Fruit fly (Drosophila melanogaster) whole organism, wandering third instar larva: ENCODE measurements around the gene CG2493.

Experiments
- Abd-B ChIP-seq: fragments of >200 bp; optimal IDR thresholded peaks from 2 replicates; lab custom pipeline; 2017; ENCODE audit warnings: missing biosample characterization, missing genetic modification characterization
- CG32264 ChIP-seq: fragments of 200-800 bp; sonication (Bioruptor generic); optimal IDR thresholded peaks from 2 replicates; lab custom pipeline; 2016; ENCODE audit warnings: missing biosample characterization, missing genetic modification characterization
- CG9705 ChIP-seq: fragments of 200-800 bp; sonication (Bioruptor generic); optimal IDR thresholded peaks from 2 replicates; lab custom pipeline; 2018; ENCODE audit warnings: missing biosample characterization, mild to moderate bottlenecking, missing genetic modification characterization
- GATAd ChIP-seq: sonication (Bioruptor generic); optimal IDR thresholded peaks from 2 replicates; lab custom pipeline; 2016; ENCODE audit warnings: missing biosample characterization, missing genetic modification characterization
- HLH106 ChIP-seq: fragments of 200-800 bp; optimal IDR thresholded peaks from 3 replicates; lab custom pipeline; 2019; ENCODE audit warnings: missing biosample characterization, mild to moderate bottlenecking, missing genetic modification characterization, moderate library complexity
- Hnf4 ChIP-seq: fragments of 200-800 bp; sonication (Bioruptor generic); optimal IDR thresholded peaks from 2 replicates; lab custom pipeline; 2016; ENCODE audit warnings: missing biosample characterization, mild to moderate bottlenecking, missing genetic modification characterization
- Hr83 ChIP-seq: fragments of 200-300 bp; sonication (Bioruptor generic); optimal IDR thresholded peaks from 2 replicates; lab custom pipeline; 2016; ENCODE audit warnings: missing biosample characterization, mild to moderate bottlenecking, missing genetic modification characterization, moderate library complexity; ENCODE audit not compliant: poor library complexity, severe bottlenecking
- Jra ChIP-seq: sonication (Bioruptor generic); optimal IDR thresholded peaks from 2 replicates; lab custom pipeline; 2016; ENCODE audit warnings: missing biosample characterization, missing genetic modification characterization
- Mio ChIP-seq: sonication (Bioruptor generic); optimal IDR thresholded peaks from 2 replicates; lab custom pipeline; 2016; ENCODE audit warnings: missing biosample characterization, missing genetic modification characterization
- Myc ChIP-seq: fragments of >200 bp; optimal IDR thresholded peaks from 2 replicates; lab custom pipeline; 2017
- N ChIP-seq: fragments of >200 bp; optimal IDR thresholded peaks from 2 replicates; lab custom pipeline; 2018; ENCODE audit warnings: missing biosample characterization, missing external identifiers, missing genetic modification characterization
- OdsH ChIP-seq: fragments of 200-800 bp; sonication (Bioruptor generic); optimal IDR thresholded peaks from 2 replicates; lab custom pipeline; 2016; ENCODE audit warnings: missing biosample characterization, mild to moderate bottlenecking, missing genetic modification characterization
- Rel ChIP-seq, 2 experiments: fragments of 200-800 bp; sonication (Bioruptor generic) in 1 of 2; optimal IDR thresholded peaks; 2 replicates in 1 of 2; 3 replicates in 1 of 2; lab custom pipeline; 2016 to 2019; ENCODE audit warnings: mild to moderate bottlenecking in 2 of 2, missing biosample characterization in 2 of 2, missing genetic modification characterization in 2 of 2, moderate library complexity in 1 of 2
- Sp1 ChIP-seq: fragments of 200-800 bp; sonication (Bioruptor generic); optimal IDR thresholded peaks from 3 replicates; lab custom pipeline; 2019; ENCODE audit warnings: missing biosample characterization, mild to moderate bottlenecking, missing genetic modification characterization, moderate library complexity
- Vsx2 ChIP-seq: fragments of 200-300, 225-300 bp; sonication (Bioruptor generic); optimal IDR thresholded peaks from 2 replicates; lab custom pipeline; 2018; ENCODE audit warnings: missing biosample characterization, missing genetic modification characterization; ENCODE audit not compliant: partially characterized antibody
- br ChIP-seq: fragments of 200-800 bp; sonication (Bioruptor generic); optimal IDR thresholded peaks from 2 replicates; lab custom pipeline; 2016; ENCODE audit warnings: missing biosample characterization, missing genetic modification characterization
- brk ChIP-seq: fragments of 200-800 bp; sonication (Bioruptor generic); optimal IDR thresholded peaks from 2 replicates; lab custom pipeline; 2016; ENCODE audit warnings: missing biosample characterization, mild to moderate bottlenecking, missing genetic modification characterization
- dl ChIP-seq, 2 experiments: fragments of 175-275, 200-275 bp in 1 of 2; fragments of 200-275 bp in 1 of 2; sonication (Bioruptor generic); optimal IDR thresholded peaks; lab custom pipeline; 2018; ENCODE audit warnings: mild to moderate bottlenecking in 2 of 2, missing biosample characterization in 2 of 2, missing genetic modification characterization in 2 of 2, moderate library complexity in 2 of 2; ENCODE audit not compliant: partially characterized antibody in 2 of 2, insufficient read depth in 1 of 2
- dmrt93B ChIP-seq: fragments of 200-800 bp; sonication (Bioruptor generic); optimal IDR thresholded peaks from 2 replicates; lab custom pipeline; 2018; ENCODE audit warnings: missing biosample characterization, mild to moderate bottlenecking, missing genetic modification characterization
- dsf ChIP-seq: sonication (Bioruptor generic); optimal IDR thresholded peaks from 2 replicates; lab custom pipeline; 2016; ENCODE audit warnings: missing biosample characterization, missing genetic modification characterization, borderline replicate concordance
- ey ChIP-seq: fragments of 200-800 bp; sonication (Bioruptor generic); optimal IDR thresholded peaks from 2 replicates; lab custom pipeline; 2016; ENCODE audit warnings: missing biosample characterization, missing genetic modification characterization
- foxo ChIP-seq, 2 experiments: fragments of 200-800 bp; sonication (Bioruptor generic); optimal IDR thresholded peaks; 2 replicates in 1 of 2; 3 replicates in 1 of 2; lab custom pipeline; 2016 to 2017; ENCODE audit warnings: missing biosample characterization in 2 of 2, missing genetic modification characterization in 2 of 2
- fru ChIP-seq: fragments of 200-800 bp; sonication (Bioruptor generic); optimal IDR thresholded peaks from 3 replicates; lab custom pipeline; 2016; ENCODE audit warnings: missing biosample characterization, mild to moderate bottlenecking, missing genetic modification characterization
- h ChIP-seq: fragments of 200-800 bp; sonication (Bioruptor generic); optimal IDR thresholded peaks from 3 replicates; lab custom pipeline; 2016; ENCODE audit warnings: missing biosample characterization, mild to moderate bottlenecking, missing genetic modification characterization
- jim ChIP-seq: fragments of 175-275, 200-325 bp; sonication (Bioruptor generic); optimal IDR thresholded peaks from 2 replicates; lab custom pipeline; 2016; ENCODE audit warnings: missing biosample characterization, mild to moderate bottlenecking, missing genetic modification characterization
- lola ChIP-seq: fragments of >200 bp; optimal IDR thresholded peaks from 2 replicates; lab custom pipeline; 2017; ENCODE audit warnings: missing biosample characterization, missing genetic modification characterization
- pan ChIP-seq: fragments of >200 bp; optimal IDR thresholded peaks from 2 replicates; lab custom pipeline; 2017
- psq ChIP-seq: fragments of 200-800 bp; sonication (Bioruptor generic); optimal IDR thresholded peaks from 3 replicates; lab custom pipeline; 2017; ENCODE audit warnings: missing biosample characterization, mild to moderate bottlenecking, missing genetic modification characterization, moderate library complexity
- rgr ChIP-seq: fragments of 200-800 bp; sonication (Bioruptor generic); optimal IDR thresholded peaks from 3 replicates; lab custom pipeline; 2016; ENCODE audit warnings: missing biosample characterization, mild to moderate bottlenecking, missing genetic modification characterization
- sage ChIP-seq: fragments of 200-800 bp; sonication (Bioruptor generic); optimal IDR thresholded peaks from 2 replicates; lab custom pipeline; 2016; ENCODE audit warnings: missing biosample characterization, mild to moderate bottlenecking, missing genetic modification characterization
- sv ChIP-seq: fragments of 200-800 bp; sonication (Bioruptor generic); optimal IDR thresholded peaks from 3 replicates; lab custom pipeline; 2016; ENCODE audit warnings: missing biosample characterization, missing genetic modification characterization
- tai ChIP-seq: sonication (Bioruptor generic); optimal IDR thresholded peaks from 2 replicates; lab custom pipeline; 2016; ENCODE audit warnings: missing biosample characterization, missing genetic modification characterization
- usp ChIP-seq: fragments of >200 bp; optimal IDR thresholded peaks from 2 replicates; lab custom pipeline; 2017; ENCODE audit warnings: missing biosample characterization, missing genetic modification characterization
- woc ChIP-seq: sonication (Bioruptor generic); optimal IDR thresholded peaks from 2 replicates; lab custom pipeline; 2016; ENCODE audit warnings: missing biosample characterization, mild to moderate bottlenecking, missing genetic modification characterization

Gene CG2493

dm6 chr2L:20488128-20488527, 24.9 kb upstream of the CG2493 start:
- TF ChIP-seq dl (GFP tag; optimal IDR thresholded peaks at IDR 0.05; lab: Kevin White, UChicago; ENCODE audit: insufficient read depth in 1 of 2, partially characterized antibody in 2 of 2), result no peak
- TF ChIP-seq CG32264 (GFP tag; lab: Kevin White, UChicago), result no peak
- no peak for TF ChIP-seq br
- no peak for TF ChIP-seq h (GFP tag; lab: Kevin White, UChicago)
- no peak for TF ChIP-seq pan
- TF ChIP-seq Mio (GFP tag; lab: Kevin White, UChicago), result no peak
- TF ChIP-seq dsf (GFP tag; lab: Kevin White, UChicago), result no peak
- no peak for TF ChIP-seq Rel (GFP tag; optimal IDR thresholded peaks at IDR 0.05; lab: Kevin White, UChicago)
- no peak for TF ChIP-seq Rel (tag; optimal IDR thresholded peaks at IDR 0.05; lab: Kevin White, UChicago)
- TF ChIP-seq sage (GFP tag; lab: Kevin White, UChicago), result no peak
- no peak for TF ChIP-seq Abd-B (GFP tag; lab: Kevin White, UChicago)
- no peak for TF ChIP-seq usp
- no peak for TF ChIP-seq Myc
- TF ChIP-seq dmrt93B, result no peak

- TF ChIP-seq CG9705 (GFP tag; lab: Kevin White, UChicago) (no peak), usp (no peak), woc (no peak), Jra (GFP tag; lab: Kevin White, UChicago) (no peak), Mio (GFP tag; lab: Kevin White, UChicago) (no peak), Hnf4 (no peak), sage (GFP tag; lab: Kevin White, UChicago) (no peak), rgr (GFP tag; lab: Kevin White, UChicago) (no peak), tai (GFP tag; lab: Kevin White, UChicago) (no peak), h (GFP tag; lab: Kevin White, UChicago) (no peak), dsf (GFP tag; lab: Kevin White, UChicago) (no peak), lola (GFP tag; lab: Kevin White, UChicago) (no peak), psq (GFP tag; lab: Kevin White, UChicago) (no peak), HLH106 (tag; lab: Kevin White, UChicago) (no peak), pan (no peak), Myc (no peak), dl (GFP tag; optimal IDR thresholded peaks at IDR 0.05; lab: Kevin White, UChicago; ENCODE audit: insufficient read depth in 1 of 2, partially characterized antibody in 2 of 2) (no peak)
These were observed 24.5 kb upstream of the CG2493 start for dm6 chr2L:20487723-20488122.

- TF ChIP-seq CG32264 (GFP tag; lab: Kevin White, UChicago) (no peak), OdsH (GFP tag; lab: Kevin White, UChicago) (no peak), HLH106 (tag; lab: Kevin White, UChicago) (no peak), Sp1 (peak; percentile 31), CG9705 (GFP tag; lab: Kevin White, UChicago) (no peak), Hr83 (GFP tag; lab: Kevin White, UChicago) (no peak), GATAd (GFP tag; lab: Kevin White, UChicago) (no peak), woc (no peak)
These were observed 23.5 kb upstream of the CG2493 start for dm6 chr2L:20486752-20487141.

- no peak for TF ChIP-seq Abd-B (GFP tag; lab: Kevin White, UChicago)
- no peak for TF ChIP-seq sv (GFP tag; lab: Kevin White, UChicago)
- TF ChIP-seq Myc, result no peak
- no peak for TF ChIP-seq brk (GFP tag; lab: Kevin White, UChicago)
- TF ChIP-seq foxo (GFP tag; optimal IDR thresholded peaks at IDR 0.05; lab: Kevin White, UChicago), result no peak
These were observed 23.0 kb upstream of the CG2493 start for dm6 chr2L:20486050-20486751.

- no peak for TF ChIP-seq jim (GFP tag; lab: Kevin White, UChicago)
- TF ChIP-seq N (GFP tag; lab: Kevin White, UChicago), result no peak
- no peak for TF ChIP-seq CG32264 (GFP tag; lab: Kevin White, UChicago)
- TF ChIP-seq HLH106 (tag; lab: Kevin White, UChicago), result no peak
- no peak for TF ChIP-seq fru
- no peak for TF ChIP-seq dsf (GFP tag; lab: Kevin White, UChicago)
- TF ChIP-seq brk (GFP tag; lab: Kevin White, UChicago), result no peak
- no peak for TF ChIP-seq Abd-B (GFP tag; lab: Kevin White, UChicago)
- TF ChIP-seq ey, result no peak
- no peak for TF ChIP-seq Jra (GFP tag; lab: Kevin White, UChicago)
- no peak for TF ChIP-seq Vsx2 (GFP tag; lab: Kevin White, UChicago)
- no peak for TF ChIP-seq lola (GFP tag; lab: Kevin White, UChicago)
- no peak for TF ChIP-seq tai (GFP tag; lab: Kevin White, UChicago)
- TF ChIP-seq Sp1, result no peak
These were observed 20.4 kb upstream of the CG2493 start for dm6 chr2L:20483603-20484002.
